Worm (Caenorhabditis elegans) whole organism, mixed stage, embryonic: ENCODE results near the gene msa-1.

ENCODE experiments used
- M03D4.4 ChIP-seq: sonication (generic microtip); optimal IDR thresholded peaks from 2 replicates; lab custom pipeline; 2017; ENCODE audit warnings: mild to moderate bottlenecking, missing genetic modification characterization, missing compliant biosample characterization
- blmp-1 ChIP-seq: fragments of 150-350 bp; optimal IDR thresholded peaks from 2 replicates; lab custom pipeline; 2014; ENCODE audit warnings: missing biosample characterization, missing genetic modification characterization
- ces-1 ChIP-seq: fragments of 150-350 bp; optimal IDR thresholded peaks from 2 replicates; lab custom pipeline; 2014; ENCODE audit warnings: missing biosample characterization, missing genetic modification reagents, missing genetic modification characterization
- elt-3 ChIP-seq: fragments of 150-350 bp; optimal IDR thresholded peaks from 2 replicates; lab custom pipeline; 2014; ENCODE audit warnings: missing biosample characterization, missing genetic modification characterization
- ham-2 ChIP-seq: fragments of 200-800 bp; sonication (Bioruptor generic); optimal IDR thresholded peaks from 2 replicates; lab custom pipeline; 2018; ENCODE audit warnings: mild to moderate bottlenecking, missing genetic modification characterization, missing compliant biosample characterization
- mab-5 ChIP-seq: fragments of 150-350 bp; optimal IDR thresholded peaks from 2 replicates; lab custom pipeline; 2014; ENCODE audit warnings: missing biosample characterization, missing genetic modification characterization
- nhr-237 ChIP-seq: fragments of 150-350 bp; optimal IDR thresholded peaks from 2 replicates; lab custom pipeline; 2014; ENCODE audit warnings: missing biosample characterization, missing genetic modification characterization
- nhr-28 ChIP-seq: fragments of 150-350 bp; optimal IDR thresholded peaks from 2 replicates; lab custom pipeline; 2014; ENCODE audit warnings: missing biosample characterization, missing genetic modification characterization
- sem-2 ChIP-seq: fragments of 200-800 bp; sonication (Bioruptor generic); optimal IDR thresholded peaks from 2 replicates; lab custom pipeline; 2018; ENCODE audit warnings: mild to moderate bottlenecking, missing genetic modification characterization, missing compliant biosample characterization
- unc-62 ChIP-seq: fragments of 150-350 bp; optimal IDR thresholded peaks from 2 replicates; lab custom pipeline; 2014; ENCODE audit warnings: missing biosample characterization, missing genetic modification reagents, missing genetic modification characterization

DNA sequence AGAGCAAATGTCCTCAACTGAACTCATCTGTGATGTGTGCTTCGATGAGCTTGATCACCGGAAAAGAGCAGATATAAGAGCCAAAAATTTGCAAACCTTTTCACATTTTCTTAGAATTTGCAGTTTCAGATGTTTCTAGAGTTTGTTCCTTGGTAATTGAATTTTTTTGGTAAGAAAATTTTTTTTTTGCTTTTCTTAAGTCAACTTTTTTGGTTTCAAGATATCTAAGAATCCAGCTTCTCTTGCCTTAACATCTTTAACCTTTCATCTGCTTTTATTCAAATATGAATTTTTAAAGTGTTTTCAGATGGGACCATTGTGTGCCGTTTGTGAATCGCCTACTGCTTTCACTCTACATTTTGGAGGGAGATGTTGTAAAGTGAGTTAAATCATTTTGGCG lies 18.7 kb upstream of the msa-1 start, which contains the start of gene nhr-11:
- TF ChIP-seq nhr-28 (tag; lab: Kevin White, UChicago) (no peak), sem-2 (GFP tag; lab: Kevin White, UChicago) (no peak), blmp-1 (tag; lab: Kevin White, UChicago) (no peak), M03D4.4 (tag; lab: Kevin White, UChicago) (no peak), elt-3 (no peak), ces-1 (no peak), mab-5 (tag; lab: Kevin White, UChicago) (no peak), nhr-237 (no peak), unc-62 (GFP tag; lab: Kevin White, UChicago) (no peak), ham-2 (GFP tag; lab: Kevin White, UChicago) (no peak)
